Worm (Caenorhabditis elegans) whole organism, L4 larva: ENCODE data around the gene C36B7.5.

Experiments used
- F26F4.8 ChIP-seq: fragments of 200-800 bp; sonication (Bioruptor generic); conservative IDR thresholded peaks from 2 replicates; pipeline ENCODE4 v1.3.6; 2022; ENCODE audit warnings: missing genetic modification characterization, missing compliant biosample characterization
- F44E2.7 ChIP-seq: fragments of 200-800 bp; sonication (Bioruptor generic); IDR thresholded peaks from 2 replicates; pipeline ENCODE4 v2.1.2; 2022; ENCODE audit warnings: missing genetic modification characterization, missing compliant biosample characterization
- T26A8.4 ChIP-seq: fragments of 200-800 bp; sonication (Bioruptor generic); IDR thresholded peaks from 2 replicates; pipeline ENCODE4 v1.3.6; 2022; ENCODE audit warnings: missing genetic modification characterization, missing compliant biosample characterization
- ZK337.2 ChIP-seq: fragments of 200-800 bp; sonication (Bioruptor generic); IDR thresholded peaks from 2 replicates; pipeline ENCODE4 v1.3.6; 2022; ENCODE audit warnings: missing genetic modification reagents, missing genetic modification characterization, missing compliant biosample characterization
- aha-1 ChIP-seq: fragments of 150-350 bp; peaks from one replicate; lab custom pipeline; 2014; ENCODE audit warnings: missing biosample characterization, missing genetic modification characterization
- aly-2 ChIP-seq: sonication (generic microtip); optimal IDR thresholded peaks from 2 replicates; lab custom pipeline; 2018; ENCODE audit warnings: missing biosample characterization, missing genetic modification characterization
- ceh-32 ChIP-seq: sonication (generic microtip); optimal IDR thresholded peaks from 2 replicates; lab custom pipeline; 2016; ENCODE audit warnings: mild to moderate bottlenecking, missing genetic modification characterization, missing compliant biosample characterization; ENCODE audit not compliant: poor library complexity
- ceh-44 ChIP-seq: fragments of 200-800 bp; sonication (Bioruptor generic); IDR thresholded peaks from 2 replicates; pipeline ENCODE4 v1.3.6; 2022; ENCODE audit warnings: missing genetic modification reagents, missing genetic modification characterization, missing compliant biosample characterization
- ces-1 ChIP-seq: fragments of 150-350 bp; sonication (generic microtip); optimal IDR thresholded peaks from 4 replicates; lab custom pipeline; 2014; ENCODE audit warnings: missing biosample characterization, missing genetic modification reagents, missing genetic modification characterization
- daf-16 ChIP-seq, 3 experiments: sonication (generic microtip); optimal IDR thresholded peaks; 2 replicates each; lab custom pipeline; 2016 to 2017; ENCODE audit warnings: missing genetic modification characterization in 3 of 3, missing genetic modification reagents in 3 of 3, mild to moderate bottlenecking in 2 of 3, missing compliant biosample characterization in 2 of 3, missing biosample characterization in 1 of 3, moderate library complexity in 1 of 3
- dmd-6 ChIP-seq: fragments of 200-800 bp; sonication (Bioruptor generic); IDR thresholded peaks from 2 replicates; pipeline ENCODE4 v1.3.6; 2022; ENCODE audit warnings: missing genetic modification reagents, missing genetic modification characterization, missing compliant biosample characterization
- dmd-8 ChIP-seq: fragments of 200-800 bp; sonication (Bioruptor generic); IDR thresholded peaks from 2 replicates; pipeline ENCODE4 v1.3.6; 2022; ENCODE audit warnings: missing genetic modification characterization, missing compliant biosample characterization
- dve-1 ChIP-seq: sonication (generic microtip); optimal IDR thresholded peaks from 2 replicates; lab custom pipeline; 2017; ENCODE audit warnings: antibody characterized with exemption, mild to moderate bottlenecking, missing genetic modification characterization, missing compliant biosample characterization; ENCODE audit not compliant: insufficient read depth
- hif-1 ChIP-seq, 2 experiments: sonication (generic microtip); optimal IDR thresholded peaks; 2 replicates each; lab custom pipeline; 2016 to 2017; ENCODE audit warnings: missing compliant biosample characterization in 2 of 2, missing genetic modification characterization in 2 of 2, missing genetic modification reagents in 2 of 2, missing genotype in 2 of 2, mild to moderate bottlenecking in 1 of 2
- hlh-11 ChIP-seq: fragments of 200-800 bp; sonication (Bioruptor generic); optimal IDR thresholded peaks from 2 replicates; lab custom pipeline; 2018; ENCODE audit warnings: mild to moderate bottlenecking, missing genetic modification characterization, missing compliant biosample characterization
- hlh-30 ChIP-seq: sonication (generic microtip); optimal IDR thresholded peaks from 2 replicates; lab custom pipeline; 2017; ENCODE audit warnings: antibody characterized with exemption, mild to moderate bottlenecking, missing genetic modification characterization, missing compliant biosample characterization; ENCODE audit not compliant: insufficient read depth
- hmg-1.1 ChIP-seq: fragments of 200-800 bp; sonication (Bioruptor generic); IDR thresholded peaks from 2 replicates; pipeline ENCODE4 v1.3.6; 2022; ENCODE audit warnings: missing genetic modification reagents, missing genetic modification characterization, missing compliant biosample characterization
- lin-1 ChIP-seq: fragments of 200-800 bp; sonication (Bioruptor generic); IDR thresholded peaks from 2 replicates; pipeline ENCODE4 v1.3.6; 2022; ENCODE audit warnings: missing genetic modification reagents, missing genetic modification characterization, missing compliant biosample characterization
- lin-39 ChIP-seq: fragments of 150-350 bp; optimal IDR thresholded peaks from 2 replicates; lab custom pipeline; 2014; ENCODE audit warnings: missing biosample characterization, missing genetic modification reagents, missing genetic modification characterization
- lsy-2 ChIP-seq, 2 experiments: fragments of 150-350 bp in 1 of 2; sonication (generic microtip) in 1 of 2; optimal IDR thresholded peaks; 2 replicates each; lab custom pipeline; 2014 to 2017; ENCODE audit warnings: missing biosample characterization in 2 of 2, missing genetic modification characterization in 2 of 2
- mdl-1 ChIP-seq, 2 experiments: fragments of 150-350 bp in 1 of 2; sonication (generic microtip) in 1 of 2; optimal IDR thresholded peaks; 2 replicates each; lab custom pipeline; 2014 to 2017; ENCODE audit warnings: missing biosample characterization in 2 of 2, missing genetic modification characterization in 2 of 2
- mdt-29 ChIP-seq: fragments of 200-800 bp; sonication (Bioruptor generic); IDR thresholded peaks from 2 replicates; pipeline ENCODE4 v1.3.6; 2022; ENCODE audit warnings: missing genetic modification reagents, missing genetic modification characterization, missing compliant biosample characterization
- mes-2 ChIP-seq: sonication (generic microtip); optimal IDR thresholded peaks from 2 replicates; lab custom pipeline; 2016; ENCODE audit warnings: missing genotype, mild to moderate bottlenecking, missing genetic modification characterization, missing compliant biosample characterization; ENCODE audit not compliant: poor library complexity, severe bottlenecking
- mxl-3 ChIP-seq: fragments of 200-800 bp; sonication (Bioruptor generic); optimal IDR thresholded peaks from 2 replicates; lab custom pipeline; 2018; ENCODE audit warnings: mild to moderate bottlenecking, missing genetic modification characterization, missing compliant biosample characterization
- nhr-25 ChIP-seq: sonication (generic microtip); optimal IDR thresholded peaks from 2 replicates; lab custom pipeline; 2017; ENCODE audit warnings: missing genetic modification characterization, mild to moderate bottlenecking, missing compliant biosample characterization, antibody characterized with exemption, moderate library complexity, borderline replicate concordance; ENCODE audit not compliant: insufficient read depth
- nhr-28 ChIP-seq: fragments of 150-350 bp; optimal IDR thresholded peaks from 2 replicates; lab custom pipeline; 2014; ENCODE audit warnings: missing biosample characterization, missing genetic modification characterization
- nhr-77 ChIP-seq: fragments of 150-350 bp; optimal IDR thresholded peaks from 2 replicates; lab custom pipeline; 2014; ENCODE audit warnings: missing biosample characterization, missing genetic modification characterization
- php-3 ChIP-seq: fragments of 200-800 bp; sonication (Bioruptor generic); IDR thresholded peaks from 2 replicates; pipeline ENCODE4 v1.3.6; 2022; ENCODE audit warnings: missing genetic modification reagents, missing genetic modification characterization, missing compliant biosample characterization
- pqm-1 ChIP-seq: sonication (generic microtip); optimal IDR thresholded peaks from 2 replicates; lab custom pipeline; 2017; ENCODE audit warnings: missing biosample characterization, missing genetic modification characterization
- saeg-2 ChIP-seq: fragments of 200-800 bp; sonication (Bioruptor generic); IDR thresholded peaks from 2 replicates; pipeline ENCODE4 v1.3.6; 2022; ENCODE audit warnings: missing genetic modification reagents, missing genetic modification characterization, missing compliant biosample characterization
- snpc-1.2 ChIP-seq: fragments of 200-800 bp; sonication (Bioruptor generic); IDR thresholded peaks from 2 replicates; pipeline ENCODE4 v1.3.6; 2022; ENCODE audit warnings: missing genetic modification reagents, missing genetic modification characterization, missing compliant biosample characterization
- unc-62 ChIP-seq, 3 experiments: fragments of 150-350 bp in 1 of 3; sonication (generic microtip); optimal IDR thresholded peaks in 2 of 3; peaks in 1 of 3; 1 replicate in 1 of 3; 2 replicates in 2 of 3; lab custom pipeline; 2014 to 2017; ENCODE audit warnings: missing biosample characterization in 3 of 3, missing genetic modification characterization in 3 of 3, missing genetic modification reagents in 3 of 3, missing genotype in 1 of 3
- vab-7 ChIP-seq: fragments of 200-800 bp; sonication (Bioruptor generic); IDR thresholded peaks from 2 replicates; pipeline ENCODE4 v1.3.6; 2022; ENCODE audit warnings: missing genetic modification reagents, missing genetic modification characterization, missing compliant biosample characterization
- zag-1 ChIP-seq: fragments of 150-350 bp; optimal IDR thresholded peaks from 2 replicates; lab custom pipeline; 2014; ENCODE audit warnings: missing biosample characterization, missing genetic modification characterization
- ztf-11 ChIP-seq: fragments of 150-350 bp; optimal IDR thresholded peaks from 2 replicates; lab custom pipeline; 2014; ENCODE audit warnings: missing biosample characterization, missing genetic modification characterization
- ztf-7 ChIP-seq: fragments of 150-350 bp; optimal IDR thresholded peaks from 2 replicates; lab custom pipeline; 2014; ENCODE audit warnings: missing biosample characterization, missing genetic modification characterization

C36B7.5 gene

ce11 chrX:7096349-7096748, at the start of gene C36B7.5:
C36B7.5 (minus strand) TSS chrX:7096449.
- TF ChIP-seq mdt-29 (no peak), hif-1 (tag; optimal IDR thresholded peaks at IDR 0.05; lab: Kevin White, UChicago) (no peak), aha-1 (tag; lab: Kevin White, UChicago) (peak; percentile 64)

- no peak for TF ChIP-seq vab-7 (GFP tag; lab: Robert Waterston, UW)
- TF ChIP-seq dve-1: peak; percentile 39
- peak; percentile 46 for TF ChIP-seq hlh-30 (tag; lab: Kevin White, UChicago)
- TF ChIP-seq nhr-28 (tag; lab: Kevin White, UChicago): peak; percentile 92
These were observed 47.3 kb upstream of the C36B7.5 start, which contains the start of gene alh-10 for ce11 chrX:7143515-7143914. alh-10 (minus strand) TSS chrX:7143641.

- no peak for TF ChIP-seq snpc-1.2 (GFP tag; lab: Robert Waterston, UW)
- peak in 1 of 2 experiments; percentile 95 for TF ChIP-seq unc-62 (GFP tag; optimal IDR thresholded peaks at IDR 0.05 in 1 of 2; lab: Kevin White, UChicago)
- no peak for TF ChIP-seq unc-62 (tag; optimal IDR thresholded peaks at IDR 0.05; lab: Kevin White, UChicago)
These were observed 44.5 kb upstream of the C36B7.5 start for ce11 chrX:7140682-7141254.

ce11 chrX:7139614-7140013, 43.4 kb upstream of the C36B7.5 start, which contains the start of gene clec-86:
clec-86 (plus strand) TSS chrX:7139875.
- TF ChIP-seq dmd-6 (GFP tag; lab: Robert Waterston, UW): peak; percentile 31; the same call in 1 of the 2 replicates
- TF ChIP-seq daf-16 (GFP tag; optimal IDR thresholded peaks at IDR 0.05; lab: Kevin White, UChicago): no peak
- TF ChIP-seq daf-16 (tag; optimal IDR thresholded peaks at IDR 0.05; lab: Kevin White, UChicago): peak; percentile 29
- TF ChIP-seq php-3 (GFP tag; lab: Robert Waterston, UW): no peak
- TF ChIP-seq nhr-25 (tag; lab: Kevin White, UChicago): no peak
- TF ChIP-seq nhr-28 (tag; lab: Kevin White, UChicago): peak; percentile 21
- no peak for TF ChIP-seq zag-1 (tag; lab: Kevin White, UChicago)
- peak; percentile 27 for TF ChIP-seq dve-1
- TF ChIP-seq saeg-2: no peak
- no peak for TF ChIP-seq F26F4.8 (GFP tag; lab: Robert Waterston, UW)
- TF ChIP-seq mdl-1 (tag; optimal IDR thresholded peaks at IDR 0.05; lab: Kevin White, UChicago): no peak
- peak; percentile 40 for TF ChIP-seq pqm-1
- no peak for TF ChIP-seq dmd-8 (GFP tag; lab: Robert Waterston, UW)
- TF ChIP-seq, all 104 proteins: peak for 5

ce11 chrX:7131206-7131605, 35.0 kb upstream of the C36B7.5 start:
- TF ChIP-seq F44E2.7 (GFP tag; lab: Robert Waterston, UW) (no peak), ces-1 (GFP tag; lab: Kevin White, UChicago) (no peak), lin-1 (GFP tag; lab: Robert Waterston, UW) (no peak), ceh-32 (tag; lab: Kevin White, UChicago) (no peak), hlh-30 (tag; lab: Kevin White, UChicago) (no peak), ceh-44 (no peak), unc-62 (GFP tag; optimal IDR thresholded peaks at IDR 0.05 in 1 of 2; lab: Kevin White, UChicago) (peak in 1 of 2 experiments; percentile 94), unc-62 (tag; optimal IDR thresholded peaks at IDR 0.05; lab: Kevin White, UChicago) (no peak)

- TF ChIP-seq aha-1 (tag; lab: Kevin White, UChicago) (peak; percentile 42), mes-2 (tag; lab: Kevin White, UChicago) (no peak), hlh-11 (tag; lab: Kevin White, UChicago) (peak; percentile 50), nhr-77 (tag; lab: Kevin White, UChicago) (peak; percentile 48), aly-2 (no peak), ztf-11 (tag; lab: Kevin White, UChicago) (no peak), hlh-30 (tag; lab: Kevin White, UChicago) (peak; percentile 64), T26A8.4 (no peak), mxl-3 (GFP tag; lab: Kevin White, UChicago) (peak; percentile 60), nhr-28 (tag; lab: Kevin White, UChicago) (peak; percentile 87), hmg-1.1 (GFP tag; lab: Robert Waterston, UW) (0 out of 2 replicates have a peak, but pooled peaks have one; percentile 10), daf-16 (GFP tag; optimal IDR thresholded peaks at IDR 0.05; lab: Kevin White, UChicago) (no peak), daf-16 (tag; optimal IDR thresholded peaks at IDR 0.05; lab: Kevin White, UChicago) (peak; percentile 56), ZK337.2 (GFP tag; lab: Robert Waterston, UW) (no peak), mdl-1 (tag; optimal IDR thresholded peaks at IDR 0.05; lab: Kevin White, UChicago) (peak; percentile 55 to 84), lsy-2 (tag; optimal IDR thresholded peaks at IDR 0.05; lab: Kevin White, UChicago) (peak in 1 of 2 experiments; percentile 33), ztf-7 (tag; lab: Kevin White, UChicago) (no peak), lin-39 (tag; lab: Kevin White, UChicago) (no peak)
These were observed 33.2 kb upstream of the C36B7.5 start for ce11 chrX:7129460-7129859.
